Fruit fly (Drosophila melanogaster) S2 (cell line): ENCODE results near the gene Dip-C.

Experiments
- CG8478 ChIP-seq: fragments of >200 bp; optimal IDR thresholded peaks from 2 replicates; lab custom pipeline; 2018
- CTCF ChIP-seq, 2 experiments: fragments of >200 bp; optimal IDR thresholded peaks; 2 replicates each; lab custom pipeline; 2018

Gene Dip-C

DNA sequence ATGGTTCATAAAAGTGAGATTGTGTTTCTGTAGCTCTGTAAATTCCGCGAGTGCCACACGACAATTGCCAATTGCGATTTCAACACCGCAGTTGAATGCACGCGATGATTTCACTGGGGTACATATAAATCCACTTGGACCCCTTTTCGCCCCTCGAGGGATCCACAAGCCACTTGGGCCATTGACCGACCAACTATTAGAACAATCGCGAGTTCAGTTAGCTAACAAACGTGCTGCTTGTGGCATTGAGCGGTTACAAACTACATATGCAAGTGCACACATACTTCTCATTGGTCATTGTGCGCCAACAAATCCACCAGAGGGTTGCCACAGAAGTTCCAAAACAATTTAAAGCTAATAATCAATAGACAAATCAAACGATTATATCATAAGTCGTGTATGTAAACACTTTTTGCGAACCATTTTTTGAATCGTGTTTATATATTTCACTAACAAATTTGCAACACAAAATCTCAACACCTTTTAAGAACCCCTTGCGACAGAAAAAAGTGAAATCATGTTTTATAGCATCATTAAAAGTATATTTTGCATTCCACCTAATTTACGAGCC lies 32.3 kb downstream of the Dip-C start:
- TF ChIP-seq CTCF (optimal IDR thresholded peaks at IDR 0.05; lab: Kevin White, UChicago) (no peak), CG8478 (lab: Kevin White, UChicago) (no peak)

DNA sequence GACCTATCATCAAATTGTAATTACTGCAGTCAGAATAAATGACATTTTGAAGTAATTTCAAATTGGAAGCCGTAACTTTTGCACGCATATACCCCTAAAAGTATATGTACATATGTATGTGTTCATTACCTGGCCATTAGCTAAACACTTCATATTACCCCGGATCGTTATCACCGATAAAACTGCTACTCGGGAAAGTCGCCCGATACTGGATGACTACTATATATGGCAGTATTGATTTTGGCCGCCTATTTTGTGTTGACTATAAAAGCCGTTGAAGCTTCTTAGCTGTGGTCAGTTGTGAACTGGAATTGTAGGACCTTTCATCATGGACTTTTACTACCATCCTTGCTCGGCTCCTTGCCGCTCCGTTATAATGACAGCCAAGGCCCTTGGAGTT lies 33.9 kb downstream of the Dip-C start, which contains the start of gene GstD8:
Gene GstD8, plus strand, starts transcription at position 301 of the 400 bp plus-strand sequence.
- TF ChIP-seq CTCF (optimal IDR thresholded peaks at IDR 0.05; lab: Kevin White, UChicago) (no peak), CG8478 (lab: Kevin White, UChicago) (no peak)

DNA sequence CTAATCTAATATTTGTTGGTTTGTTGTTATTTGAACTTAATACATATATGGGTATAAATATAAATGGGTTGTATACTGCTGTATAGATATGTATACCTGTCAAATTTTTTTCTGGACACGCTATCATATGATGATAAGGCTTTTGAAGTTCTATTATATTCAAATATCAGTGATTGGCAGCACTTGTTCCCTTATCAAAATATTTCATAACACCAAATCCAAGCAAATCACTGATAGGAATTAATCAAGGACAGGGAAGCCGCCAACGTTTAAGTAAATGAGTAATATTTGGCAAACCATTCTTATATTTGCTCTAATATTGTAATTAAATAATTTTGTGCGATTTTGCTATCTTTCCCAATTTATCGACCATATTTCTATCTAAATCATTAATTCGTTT lies 34.3 kb downstream of the Dip-C start:
- no peak for TF ChIP-seq CG8478 (lab: Kevin White, UChicago)
- no peak for TF ChIP-seq CTCF (optimal IDR thresholded peaks at IDR 0.05; lab: Kevin White, UChicago)

DNA sequence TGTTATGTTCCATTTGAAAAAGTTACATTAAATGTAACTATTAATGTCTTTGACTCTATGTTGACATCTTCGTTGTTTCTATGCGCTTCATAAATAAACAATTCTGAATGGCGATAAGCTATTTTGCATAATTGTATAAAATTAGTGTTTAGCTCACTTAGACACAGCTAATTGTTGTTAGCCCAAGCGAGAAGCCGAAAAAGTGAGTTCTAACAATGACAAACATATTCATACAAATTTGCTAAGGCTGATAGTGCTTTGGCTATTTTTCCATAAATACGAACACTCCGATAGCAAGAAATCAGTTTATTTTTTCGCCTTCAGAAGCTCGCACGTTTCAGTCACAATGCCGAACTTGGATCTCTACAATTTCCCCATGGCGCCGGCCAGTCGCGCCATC lies 35.4 kb downstream of the Dip-C start, which contains the start of gene GstD7:
Gene GstD7, plus strand, starts transcription at position 301 of the 400 bp plus-strand sequence.
- TF ChIP-seq CTCF (optimal IDR thresholded peaks at IDR 0.05; lab: Kevin White, UChicago): no peak
- TF ChIP-seq CG8478 (lab: Kevin White, UChicago): no peak

DNA sequence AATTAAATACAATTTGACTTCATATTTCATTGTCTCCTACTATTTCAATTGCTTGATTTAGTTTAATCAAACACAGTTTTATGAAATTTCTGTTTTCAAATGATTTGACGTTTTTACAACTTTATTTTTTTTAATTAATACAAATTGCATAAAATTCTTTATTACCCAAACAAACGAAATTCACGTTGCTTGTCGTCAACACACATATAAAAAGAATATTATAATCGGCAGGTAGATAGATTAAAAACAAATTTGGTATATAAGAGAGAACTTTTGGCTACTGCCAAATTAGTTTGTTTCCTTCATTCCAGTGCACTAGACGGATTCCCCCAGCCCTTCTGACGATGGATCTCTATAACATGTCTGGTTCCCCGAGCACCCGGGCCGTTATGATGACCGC lies 36.7 kb downstream of the Dip-C start, which contains the start of gene GstD6:
Gene GstD6, plus strand, starts transcription at position 301 of the 400 bp plus-strand sequence.
- no peak for TF ChIP-seq CTCF (optimal IDR thresholded peaks at IDR 0.05; lab: Kevin White, UChicago)
- TF ChIP-seq CG8478 (lab: Kevin White, UChicago): no peak

DNA sequence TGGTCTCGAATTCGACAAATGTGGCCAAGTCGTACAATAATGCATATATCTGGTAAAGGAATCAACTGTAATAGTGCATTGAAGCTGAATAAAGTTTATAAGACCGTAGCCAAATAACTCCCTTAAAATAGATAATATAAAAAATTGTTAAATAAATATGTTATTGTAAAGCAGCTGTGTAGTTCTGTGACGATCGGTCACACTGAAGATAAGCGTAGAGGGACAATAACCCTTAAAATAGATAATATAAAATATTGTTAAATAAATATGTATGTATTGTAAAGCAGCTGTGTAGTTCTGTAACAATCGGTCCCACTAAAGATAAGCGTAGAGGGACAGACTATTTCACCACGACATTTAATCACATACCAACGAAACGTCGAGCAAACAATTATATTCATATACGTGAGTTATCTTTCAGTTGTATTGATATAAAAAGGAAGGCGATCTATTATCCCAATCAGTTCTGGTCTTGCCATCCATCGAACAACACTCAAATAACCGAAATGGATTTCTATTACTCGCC lies 38.2 kb downstream of the Dip-C start, which contains the start of gene GstD5:
Gene GstD5, plus strand, starts transcription at position 476 of the 526 bp plus-strand sequence.
- TF ChIP-seq CG8478 (lab: Kevin White, UChicago) (no peak), CTCF (optimal IDR thresholded peaks at IDR 0.05; lab: Kevin White, UChicago) (no peak)

DNA sequence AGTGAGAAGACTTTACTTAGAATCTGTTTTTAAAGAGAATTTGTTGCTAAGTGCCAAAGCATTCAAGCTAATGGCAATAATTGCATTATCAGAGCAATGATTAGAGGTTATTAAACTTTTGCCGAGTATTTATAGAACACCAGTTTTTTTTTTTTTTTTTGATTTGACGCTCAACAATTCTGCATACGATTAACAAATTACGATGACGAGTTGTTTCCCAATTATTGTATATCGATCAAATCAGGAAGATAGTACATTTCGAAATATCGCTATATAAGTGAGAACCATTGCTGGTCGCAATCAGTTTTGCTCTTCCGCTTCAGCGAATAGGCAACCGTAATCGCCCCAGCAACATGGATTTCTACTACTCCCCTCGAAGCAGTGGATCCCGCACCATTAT lies 39.8 kb downstream of the Dip-C start, which contains the start of gene GstD4:
Gene GstD4, plus strand, starts transcription at position 301 of the 400 bp plus-strand sequence.
- no peak for TF ChIP-seq CG8478 (lab: Kevin White, UChicago)
- no peak for TF ChIP-seq CTCF (optimal IDR thresholded peaks at IDR 0.05; lab: Kevin White, UChicago)

DNA sequence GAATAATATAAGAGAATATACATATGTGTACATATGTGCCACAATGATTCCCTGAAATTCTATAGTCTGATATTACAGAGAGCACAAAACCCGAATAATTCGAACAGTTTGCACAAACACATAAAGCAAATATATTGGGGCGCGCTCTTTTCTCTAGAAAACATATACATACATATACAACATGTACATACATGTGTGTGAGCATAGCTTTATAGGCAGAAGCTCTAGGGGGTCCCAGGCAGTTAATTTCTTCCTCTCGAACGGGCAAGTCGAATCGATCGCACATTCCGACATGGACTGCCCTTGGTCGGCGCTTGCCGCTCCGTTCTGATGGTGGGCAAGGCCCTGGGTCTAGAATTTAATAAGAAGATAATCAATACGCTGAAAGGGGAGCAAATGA lies 40.8 kb downstream of the Dip-C start, which contains the start of gene GstD3:
Gene GstD3, plus strand, starts transcription at position 269 of the 400 bp plus-strand sequence.
- TF ChIP-seq CTCF (optimal IDR thresholded peaks at IDR 0.05; lab: Kevin White, UChicago) (no peak), CG8478 (lab: Kevin White, UChicago) (no peak)

DNA sequence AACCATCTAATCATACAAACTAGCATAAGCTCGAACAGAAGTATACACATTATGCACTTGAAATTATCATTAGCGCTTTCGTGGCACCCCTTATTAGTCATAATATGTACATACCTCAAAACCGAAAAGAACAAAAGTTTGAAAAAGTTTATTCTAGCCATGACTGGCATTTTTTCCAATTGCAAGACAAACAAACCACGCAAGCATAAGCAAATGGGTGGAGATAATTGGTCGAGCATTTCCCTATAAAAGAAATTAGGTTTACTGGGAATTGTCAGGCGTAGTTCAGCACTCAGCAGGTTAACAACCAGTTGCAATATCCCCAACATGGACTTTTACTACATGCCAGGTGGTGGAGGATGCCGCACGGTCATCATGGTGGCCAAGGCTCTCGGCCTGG lies 41.9 kb downstream of the Dip-C start, which contains the start of gene GstD2:
Gene GstD2, plus strand, starts transcription at position 301 of the 400 bp plus-strand sequence.
- TF ChIP-seq CTCF (optimal IDR thresholded peaks at IDR 0.05; lab: Kevin White, UChicago): no peak

DNA sequence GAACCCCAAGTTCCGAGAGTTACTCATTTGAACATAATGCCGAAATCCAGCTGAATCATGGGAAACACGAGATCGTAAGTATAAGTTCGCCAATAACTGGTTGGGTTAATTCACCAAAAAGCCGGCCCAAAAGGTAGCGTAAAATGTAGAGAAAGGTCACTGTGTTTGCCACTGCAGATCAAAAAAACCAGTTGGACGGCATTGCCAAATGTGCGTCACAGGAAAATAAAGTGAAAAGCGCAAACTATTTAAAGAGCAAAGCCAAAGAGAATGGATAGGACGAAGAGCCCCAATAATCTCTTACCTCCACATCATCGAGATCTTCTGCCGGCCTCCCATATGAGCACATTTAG lies 42.9 kb downstream of the Dip-C start:
- TF ChIP-seq CG8478 (lab: Kevin White, UChicago) (no peak), CTCF (optimal IDR thresholded peaks at IDR 0.05; lab: Kevin White, UChicago) (no peak)

DNA sequence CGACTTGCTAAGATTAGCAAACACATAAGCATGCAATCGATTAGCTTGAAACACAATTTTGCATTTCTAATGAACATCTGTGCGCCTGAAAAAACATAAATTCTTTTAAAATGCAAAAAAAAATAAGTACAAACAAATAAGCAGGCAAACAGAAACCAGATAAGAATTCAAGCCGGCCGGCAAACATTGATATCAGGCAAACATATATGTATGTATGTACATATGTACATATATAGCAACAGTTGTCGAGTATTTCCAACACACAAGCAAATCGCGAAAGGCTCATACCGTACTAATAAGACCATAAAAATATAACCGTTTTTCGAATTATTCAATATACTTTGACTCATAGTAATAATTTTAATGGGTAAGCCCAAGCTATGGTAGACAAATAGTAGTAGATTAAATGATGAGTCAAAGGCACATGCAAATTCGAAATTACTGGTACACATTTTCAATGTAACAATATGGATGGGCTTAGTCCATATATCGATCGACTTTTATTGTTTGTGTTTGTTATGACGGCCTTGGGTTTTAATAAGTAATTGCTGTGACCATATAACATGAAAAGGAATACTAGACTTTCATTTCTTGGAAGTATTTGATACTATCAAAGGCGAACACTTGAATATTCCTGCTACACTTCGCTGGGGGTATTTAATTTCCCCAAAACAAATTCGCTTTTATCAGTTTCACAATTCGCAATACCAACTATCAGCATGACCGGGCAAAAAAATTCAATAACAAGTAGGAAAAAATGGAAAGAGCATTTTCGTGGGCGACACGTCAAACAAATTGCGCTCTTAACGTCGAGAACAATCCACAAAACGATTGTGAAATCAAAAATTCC lies 43.5 kb downstream of the Dip-C start:
- TF ChIP-seq CTCF (optimal IDR thresholded peaks at IDR 0.05; lab: Kevin White, UChicago) (no peak), CG8478 (lab: Kevin White, UChicago) (no peak)

DNA sequence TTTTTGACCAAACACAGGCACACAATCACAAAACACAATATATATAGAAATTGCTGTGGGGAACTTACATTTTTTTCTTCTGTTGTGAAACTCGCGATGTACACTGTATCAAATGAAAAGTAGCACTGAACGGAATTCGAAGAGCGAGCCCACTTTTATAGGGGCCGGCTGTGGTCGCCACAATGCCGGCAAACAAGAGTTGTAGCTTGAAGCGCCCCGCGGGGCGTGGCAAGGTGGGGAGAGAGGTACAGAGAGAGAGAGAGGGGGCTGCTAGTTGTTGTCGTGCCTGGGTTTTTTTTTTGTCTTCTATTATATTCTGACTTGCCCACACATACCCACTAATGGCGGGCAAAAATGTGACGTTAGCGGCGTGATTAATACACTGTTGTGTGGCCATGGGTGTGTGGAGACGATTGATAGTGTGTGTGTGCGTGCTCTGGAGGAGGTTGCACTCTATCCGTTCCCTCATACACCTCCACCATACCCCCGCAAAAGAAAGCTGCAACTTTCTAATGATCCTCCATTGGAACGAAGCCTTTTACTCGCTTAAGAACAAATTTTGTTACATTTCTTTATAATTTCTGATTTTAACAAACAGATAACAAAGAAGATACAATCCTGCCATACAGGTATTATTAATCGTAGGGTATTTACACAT lies 44.3 kb downstream of the Dip-C start, which contains the start of gene GstD1:
Gene GstD1, minus strand, starts transcription at position 134 of the 658 bp plus-strand sequence.
- TF ChIP-seq CTCF (optimal IDR thresholded peaks at IDR 0.05; lab: Kevin White, UChicago) (no peak), CG8478 (lab: Kevin White, UChicago) (no peak)

DNA sequence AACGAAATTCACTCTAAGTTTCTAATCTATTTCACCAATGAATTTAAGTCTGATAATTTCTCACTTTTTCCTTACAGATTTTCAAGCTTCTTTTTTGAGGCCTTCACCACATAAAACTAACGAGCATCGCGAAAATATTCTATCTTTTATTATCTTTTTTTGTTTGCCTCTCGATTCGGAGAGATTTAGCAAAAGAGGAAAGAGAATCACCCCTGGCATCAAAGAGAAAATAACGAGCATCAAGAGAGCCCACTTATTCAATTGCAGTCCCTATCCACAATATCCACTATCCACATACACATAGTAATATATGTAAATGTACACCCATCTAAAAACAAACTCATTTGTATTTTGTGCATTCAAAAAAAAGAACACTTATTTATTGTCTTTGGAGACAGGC lies 46.1 kb downstream of the Dip-C start, which contains the start of gene GstD9:
Gene GstD9, minus strand, starts transcription at position 101 of the 400 bp plus-strand sequence.
- no peak for TF ChIP-seq CTCF (optimal IDR thresholded peaks at IDR 0.05; lab: Kevin White, UChicago)
- no peak for TF ChIP-seq CG8478 (lab: Kevin White, UChicago)

DNA sequence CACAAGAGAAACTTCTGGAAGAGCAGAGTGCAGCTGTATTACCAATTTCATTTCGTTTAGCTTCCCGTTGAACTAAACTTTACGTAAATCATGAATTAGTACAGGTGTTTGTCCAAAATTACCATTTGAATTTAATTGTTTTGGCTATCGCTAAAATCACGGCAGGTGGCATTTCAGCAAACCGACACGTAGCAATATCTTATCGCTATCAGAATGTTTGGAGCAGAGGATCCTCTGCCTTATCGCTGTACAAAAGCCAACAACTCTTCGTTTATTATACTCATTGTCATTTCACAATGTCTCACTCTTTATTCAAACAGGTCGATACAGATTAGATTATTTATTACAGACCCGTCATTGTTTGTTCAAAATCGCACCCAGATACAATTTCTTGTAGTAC lies 47.7 kb downstream of the Dip-C start:
- TF ChIP-seq CTCF (optimal IDR thresholded peaks at IDR 0.05; lab: Kevin White, UChicago) (no peak), CG8478 (lab: Kevin White, UChicago) (no peak)
